Worm (Caenorhabditis elegans) whole organism, midembryonic: ENCODE results near the gene gst-7.
"Not testable (repeated sequence)": the region's sequence is repeated elsewhere in the genome, so short reads cannot be mapped to it uniquely, and the experiment has no call there.

Source experiments
- T22C8.4 ChIP-seq: fragments of 200-800 bp; sonication (Bioruptor generic); IDR thresholded peaks from 2 replicates; pipeline ENCODE4 v1.3.6; 2022; ENCODE audit warnings: missing genetic modification characterization, missing compliant biosample characterization
- cog-1 ChIP-seq: sonication (generic microtip); optimal IDR thresholded peaks from 2 replicates; lab custom pipeline; 2016; ENCODE audit warnings: missing genetic modification characterization, missing compliant biosample characterization
- flt-1 ChIP-seq: fragments of 200-800 bp; sonication (Bioruptor generic); IDR thresholded peaks from 2 replicates; pipeline ENCODE4 v1.3.6; 2022; ENCODE audit warnings: missing genetic modification characterization, missing compliant biosample characterization
- klf-2 ChIP-seq: fragments of 200-800 bp; sonication (Bioruptor generic); conservative IDR thresholded peaks from 2 replicates; pipeline ENCODE4 v1.3.6; 2022; ENCODE audit warnings: missing genetic modification reagents, missing genetic modification characterization, missing compliant biosample characterization
- med-1 ChIP-seq: sonication (generic microtip); optimal IDR thresholded peaks from 2 replicates; lab custom pipeline; 2017; ENCODE audit warnings: missing genetic modification characterization, mild to moderate bottlenecking, missing compliant biosample characterization, antibody characterized with exemption, missing genetic modification reagents; ENCODE audit not compliant: insufficient read depth
- ref-1 ChIP-seq: fragments of 200-800 bp; sonication (Bioruptor generic); conservative IDR thresholded peaks from 2 replicates; pipeline ENCODE4 v1.3.6; 2022; ENCODE audit warnings: missing genetic modification reagents, missing genetic modification characterization, missing compliant biosample characterization
- tab-1 ChIP-seq: fragments of 200-800 bp; sonication (Bioruptor generic); IDR thresholded peaks from 2 replicates; pipeline ENCODE4 v1.3.6; 2022; ENCODE audit warnings: missing genetic modification characterization, missing compliant biosample characterization
- ztf-23 ChIP-seq: fragments of 200-800 bp; sonication (Bioruptor generic); IDR thresholded peaks from 2 replicates; pipeline ENCODE4 v1.3.6; 2022; ENCODE audit warnings: missing genetic modification reagents, missing genetic modification characterization, missing compliant biosample characterization
- ztf-29 ChIP-seq: fragments of 200-800 bp; sonication (Bioruptor generic); IDR thresholded peaks from 2 replicates; pipeline ENCODE4 v1.3.6; 2022; ENCODE audit warnings: missing genetic modification reagents, missing genetic modification characterization, missing compliant biosample characterization

The gst-7 gene

ce11 chrII:4905883-4906282 is 24.0 kb downstream of the gst-7 start:
- TF ChIP-seq ref-1 (GFP tag; lab: Robert Waterston, UW) = no peak
- no peak for TF ChIP-seq med-1 (GFP tag; lab: Kevin White, UChicago)
- no peak for TF ChIP-seq cog-1

DNA sequence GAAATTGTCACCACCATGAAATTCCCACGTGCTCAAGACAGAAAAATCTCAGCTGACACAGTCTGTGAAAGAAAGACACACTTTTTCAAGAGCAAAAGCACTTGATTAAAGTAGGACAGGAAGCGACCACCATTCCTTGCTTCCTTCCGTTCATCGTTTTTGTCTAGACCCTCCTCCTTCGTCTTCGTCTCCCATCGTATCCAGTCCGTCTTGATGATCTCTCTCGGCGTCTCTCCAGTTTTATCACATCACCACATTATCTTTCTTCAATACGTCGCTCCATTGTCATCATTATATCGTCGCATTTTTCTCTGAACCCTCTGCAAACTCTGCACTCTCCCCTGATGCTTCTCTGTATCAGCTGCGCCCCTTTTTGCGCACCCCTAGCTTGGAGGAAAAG is 26.3 kb downstream of the gst-7 start:
- TF ChIP-seq ztf-29 (no peak), ztf-23 (GFP tag; lab: Robert Waterston, UW) (no peak), ref-1 (GFP tag; lab: Robert Waterston, UW) (no peak), klf-2 (GFP tag; lab: Robert Waterston, UW) (no peak), flt-1 (no peak), med-1 (GFP tag; lab: Kevin White, UChicago) (no peak), T22C8.4 (GFP tag; lab: Robert Waterston, UW) (no peak), tab-1 (GFP tag; lab: Robert Waterston, UW) (no peak), cog-1 (no peak)

- TF ChIP-seq ztf-29 (no peak), flt-1 (no peak), ref-1 (GFP tag; lab: Robert Waterston, UW) (no peak), klf-2 (GFP tag; lab: Robert Waterston, UW) (no peak), tab-1 (GFP tag; lab: Robert Waterston, UW) (no peak), med-1 (GFP tag; lab: Kevin White, UChicago) (no peak), T22C8.4 (GFP tag; lab: Robert Waterston, UW) (no peak), ztf-23 (GFP tag; lab: Robert Waterston, UW) (no peak)
Observed at ce11 chrII:4914214-4914613, 32.4 kb downstream of the gst-7 start, which contains the start of gene R05F9.11. R05F9.11 (minus strand) TSS chrII:4914218.

DNA sequence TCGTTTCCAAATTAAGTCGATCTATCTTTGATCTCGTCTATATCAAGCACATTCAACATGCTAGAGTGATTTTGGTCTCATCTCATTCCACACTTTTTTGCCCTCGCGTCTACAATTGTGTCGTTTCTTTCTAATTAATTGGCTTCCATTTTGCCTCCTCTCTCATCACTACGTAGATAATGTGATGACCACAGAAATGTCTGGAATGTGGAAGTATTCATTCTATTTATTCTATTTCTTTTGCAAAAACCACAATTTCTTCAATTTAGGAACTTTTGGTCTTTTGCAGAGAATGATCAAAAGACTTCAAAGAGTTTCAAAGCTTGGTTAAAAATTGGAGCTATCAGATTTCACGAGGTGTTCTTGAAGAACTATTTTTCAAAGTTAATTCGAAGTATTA is 33.7 kb downstream of the gst-7 start:
- TF ChIP-seq T22C8.4 (GFP tag; lab: Robert Waterston, UW) (no peak), ztf-29 (no peak), tab-1 (GFP tag; lab: Robert Waterston, UW) (no peak), med-1 (GFP tag; lab: Kevin White, UChicago) (no peak), ref-1 (GFP tag; lab: Robert Waterston, UW) (no peak), cog-1 (no peak), ztf-23 (GFP tag; lab: Robert Waterston, UW) (no peak), flt-1 (no peak), klf-2 (GFP tag; lab: Robert Waterston, UW) (no peak)

- TF ChIP-seq ztf-29; T22C8.4 (GFP tag; lab: Robert Waterston, UW); cog-1: not testable (repeated sequence)
Observed at ce11 chrII:4916462-4916861, 34.6 kb downstream of the gst-7 start, which contains the start of gene msp-31. msp-31 (minus strand) TSS chrII:4916562.

DNA sequence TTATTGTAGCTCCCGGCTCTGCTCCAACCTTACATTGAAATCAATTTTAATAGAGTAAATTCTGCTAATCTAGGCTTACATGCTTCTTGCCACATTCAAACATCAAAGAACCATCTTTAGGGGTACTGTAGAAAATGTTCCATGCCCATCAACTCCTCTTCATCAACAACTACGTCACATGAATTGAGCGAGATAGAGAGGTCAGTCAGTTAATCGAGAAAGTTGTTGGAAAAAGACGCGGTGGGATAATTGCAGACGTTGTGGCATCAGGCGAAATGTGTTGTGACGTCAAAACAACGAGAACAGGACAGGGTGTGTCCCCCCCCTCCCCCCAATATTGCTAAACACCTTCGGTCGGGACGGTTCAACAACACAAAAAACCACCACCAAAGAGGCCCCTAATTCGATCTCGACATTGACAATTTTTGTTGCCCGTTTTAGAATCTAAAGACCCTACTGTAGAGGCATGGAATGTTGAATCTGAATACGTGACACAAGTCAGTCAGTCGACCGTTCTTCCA is 36.7 kb downstream of the gst-7 start:
- no peak for TF ChIP-seq med-1 (GFP tag; lab: Kevin White, UChicago)
- no peak for TF ChIP-seq cog-1
- no peak for TF ChIP-seq flt-1
- no peak for TF ChIP-seq T22C8.4 (GFP tag; lab: Robert Waterston, UW)
- no peak for TF ChIP-seq ztf-29
- no peak for TF ChIP-seq tab-1 (GFP tag; lab: Robert Waterston, UW)
- TF ChIP-seq klf-2 (GFP tag; lab: Robert Waterston, UW) = no peak

DNA sequence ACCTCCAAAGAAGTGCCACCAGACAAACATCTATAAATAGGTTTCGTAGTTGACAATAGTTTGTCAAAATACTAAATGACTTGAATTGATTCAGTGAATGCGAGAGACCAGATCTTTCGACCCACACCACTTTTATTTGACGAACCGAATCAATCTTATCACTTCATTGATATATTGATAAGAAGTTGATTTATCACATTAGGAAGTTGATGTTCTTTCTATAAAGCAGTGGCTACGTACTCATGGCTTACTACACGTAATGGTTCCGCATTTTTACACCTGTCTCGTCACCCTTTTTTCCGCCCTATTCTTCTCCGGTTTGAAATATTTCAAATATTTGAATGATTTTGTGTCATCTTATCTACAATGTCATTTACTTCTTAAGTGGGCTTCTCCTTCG is 38.7 kb downstream of the gst-7 start:
- no peak for TF ChIP-seq ztf-23 (GFP tag; lab: Robert Waterston, UW)
- TF ChIP-seq klf-2 (GFP tag; lab: Robert Waterston, UW) = no peak
- TF ChIP-seq flt-1 = no peak
- TF ChIP-seq T22C8.4 (GFP tag; lab: Robert Waterston, UW) = no peak
- no peak for TF ChIP-seq cog-1
- TF ChIP-seq ztf-29 = no peak
- TF ChIP-seq ref-1 (GFP tag; lab: Robert Waterston, UW) = no peak
- TF ChIP-seq tab-1 (GFP tag; lab: Robert Waterston, UW) = no peak
- no peak for TF ChIP-seq med-1 (GFP tag; lab: Kevin White, UChicago)

ce11 chrII:4924729-4925128 is 42.9 kb downstream of the gst-7 start:
- TF ChIP-seq tab-1 (GFP tag; lab: Robert Waterston, UW) = no peak
- TF ChIP-seq ztf-23 (GFP tag; lab: Robert Waterston, UW) = no peak
- no peak for TF ChIP-seq flt-1
- TF ChIP-seq T22C8.4 (GFP tag; lab: Robert Waterston, UW) = no peak
- no peak for TF ChIP-seq ztf-29
- TF ChIP-seq ref-1 (GFP tag; lab: Robert Waterston, UW) = no peak
- no peak for TF ChIP-seq cog-1
- no peak for TF ChIP-seq med-1 (GFP tag; lab: Kevin White, UChicago)
- no peak for TF ChIP-seq klf-2 (GFP tag; lab: Robert Waterston, UW)

ce11 chrII:4925198-4925764 is 43.4 kb downstream of the gst-7 start, which contains the start of gene aagr-2:
aagr-2 (minus strand) TSS chrII:4925248.
- no peak for TF ChIP-seq cog-1
- no peak for TF ChIP-seq flt-1
- no peak for TF ChIP-seq ztf-29
- TF ChIP-seq tab-1 (GFP tag; lab: Robert Waterston, UW) = no peak
- no peak for TF ChIP-seq T22C8.4 (GFP tag; lab: Robert Waterston, UW)
- no peak for TF ChIP-seq klf-2 (GFP tag; lab: Robert Waterston, UW)
- no peak for TF ChIP-seq ref-1 (GFP tag; lab: Robert Waterston, UW)
- no peak for TF ChIP-seq med-1 (GFP tag; lab: Kevin White, UChicago)
- TF ChIP-seq ztf-23 (GFP tag; lab: Robert Waterston, UW) = no peak

- peak; percentile 75 for TF ChIP-seq flt-1
- TF ChIP-seq tab-1 (GFP tag; lab: Robert Waterston, UW) = peak; percentile 77; the same call in 1 of the 2 replicates
- peak; percentile 49; the same call in 1 of the 2 replicates for TF ChIP-seq ref-1 (GFP tag; lab: Robert Waterston, UW)
Observed at ce11 chrII:4928367-4928766, 46.5 kb downstream of the gst-7 start.
